Worm (Caenorhabditis elegans): ENCODE data around the gene set-2.

- TF ChIP-seq ceh-82 (tag; optimal IDR thresholded peaks at IDR 0.05) (no peak), elt-3 (tag; optimal IDR thresholded peaks at IDR 0.05) (no peak), ceh-9 (tag; optimal IDR thresholded peaks at IDR 0.05) (no peak), zag-1 (tag; optimal IDR thresholded peaks at IDR 0.05) (no peak), ceh-28 (tag; optimal IDR thresholded peaks at IDR 0.05) (no peak), nhr-12 (tag; optimal IDR thresholded peaks at IDR 0.05) (no peak), elt-1 (tag; optimal IDR thresholded peaks at IDR 0.05) (no peak), fkh-10 (GFP tag; optimal IDR thresholded peaks at IDR 0.05) (no peak)
Measured at ce11 chrIII:4905405-4905804, 24.6 kb downstream of the set-2 start, which contains the start of gene F26F4.8.

All from whole organism, L3 larva.